Fruit fly (Drosophila melanogaster): Measurements from ENCODE around the gene CG43389.

DNA sequence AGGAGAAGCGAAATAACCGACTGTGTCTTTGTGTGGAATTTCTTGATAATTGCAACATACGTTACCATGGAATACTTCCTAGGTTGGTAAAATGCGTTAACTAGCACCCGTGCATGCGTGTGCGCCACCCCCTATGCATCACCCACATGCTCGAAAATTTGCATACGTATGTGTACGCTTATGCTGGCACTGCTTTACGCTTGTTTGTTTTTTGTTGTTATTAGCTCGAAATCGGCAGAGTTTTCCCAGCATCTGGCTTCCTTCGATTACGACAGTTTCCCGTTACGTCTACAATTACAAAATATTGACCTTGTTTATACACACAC, 21.4 kb upstream of the CG43389 start:
- no peak for TF ChIP-seq CTCF (optimal IDR thresholded peaks at IDR 0.05)
- TF ChIP-seq CG8478 (optimal IDR thresholded peaks at IDR 0.05): no peak
